Worm (Caenorhabditis elegans): Measurements from ENCODE around the gene Y75B8A.44.

DNA sequence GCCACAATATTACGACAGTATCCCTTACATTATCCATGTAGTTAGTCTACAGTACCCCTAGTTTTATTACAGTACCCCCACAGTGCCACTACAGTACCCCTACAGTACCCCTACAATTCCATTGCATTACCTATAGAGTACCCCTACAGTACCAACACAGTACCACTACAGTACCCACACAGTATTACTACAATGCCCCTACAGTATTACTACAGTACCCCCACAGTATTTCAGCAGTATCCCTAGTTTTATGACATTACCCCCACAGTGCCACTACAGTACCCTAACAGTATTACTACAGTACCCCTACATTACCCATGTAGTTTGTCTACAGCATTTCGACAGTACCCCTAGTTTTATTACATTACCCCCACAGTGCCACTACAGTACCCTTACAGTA is 39.2 kb downstream of the Y75B8A.44 start:
- TF ChIP-seq ets-7 (tag; optimal IDR thresholded peaks at IDR 0.05) = no peak
- no peak for TF ChIP-seq hmbx-1 (tag; optimal IDR thresholded peaks at IDR 0.05)
- no peak for TF ChIP-seq sea-1 (GFP tag; conservative IDR thresholded peaks at IDR 0.05)
- TF ChIP-seq flt-1 (GFP tag; IDR thresholded peaks at IDR 0.05) = no peak
- TF ChIP-seq scrt-1 (GFP tag; IDR thresholded peaks at IDR 0.05) = no peak

All from whole organism, early embryonic.